Worm (Caenorhabditis elegans) whole organism, L1 larva: ENCODE data around the gene lnkn-1.

ENCODE experiments used
- alr-1 ChIP-seq: fragments of 200-800 bp; sonication (Bioruptor generic); optimal IDR thresholded peaks from 2 replicates; lab custom pipeline; 2018; ENCODE audit warnings: borderline replicate concordance, mild to moderate bottlenecking, missing genetic modification characterization, missing compliant biosample characterization
- ama-1 ChIP-seq: fragments of 150-350 bp; optimal IDR thresholded peaks from 2 replicates; lab custom pipeline; 2014
- dpl-1 ChIP-seq, 3 experiments: fragments of 150-350 bp in 2 of 3; sonication (generic microtip) in 1 of 3; optimal IDR thresholded peaks; 2 replicates each; lab custom pipeline; 2014 to 2017; ENCODE audit warnings: missing biosample characterization in 3 of 3, missing genetic modification characterization in 3 of 3, missing genetic modification reagents in 3 of 3
- egl-27 ChIP-seq, 2 experiments: fragments of 150-350 bp in 1 of 2; sonication (generic microtip); optimal IDR thresholded peaks; 3 replicates each; lab custom pipeline; 2017 to 2018; ENCODE audit warnings: missing biosample characterization in 2 of 2, missing genetic modification characterization in 2 of 2, missing genetic modification reagents in 2 of 2
- fkh-4 ChIP-seq: sonication (generic microtip); optimal IDR thresholded peaks from 2 replicates; lab custom pipeline; 2016; ENCODE audit warnings: missing compliant biosample characterization, missing genetic modification characterization, borderline replicate concordance
- mdl-1 ChIP-seq, 2 experiments: fragments of 150-350 bp; optimal IDR thresholded peaks; 2 replicates each; lab custom pipeline; 2014 to 2017; ENCODE audit warnings: missing biosample characterization in 2 of 2, missing genetic modification characterization in 2 of 2, inconsistent platforms in 1 of 2
- mef-2 ChIP-seq: fragments of 150-350 bp; optimal IDR thresholded peaks from 2 replicates; lab custom pipeline; 2014; ENCODE audit warnings: missing biosample characterization, missing genetic modification characterization
- tbx-2 ChIP-seq: sonication (generic microtip); optimal IDR thresholded peaks from 2 replicates; lab custom pipeline; 2016; ENCODE audit warnings: missing genetic modification characterization, missing compliant biosample characterization
- unc-62 ChIP-seq: fragments of 150-350 bp; optimal IDR thresholded peaks from 2 replicates; lab custom pipeline; 2014; ENCODE audit warnings: missing biosample characterization, missing genetic modification reagents, missing genetic modification characterization

ce11 chrIII:8889931-8890330, at the start of gene lnkn-1:
- TF ChIP-seq ama-1 (no peak), dpl-1 (GFP tag; optimal IDR thresholded peaks at IDR 0.05; lab: Kevin White, UChicago) (no peak), unc-62 (GFP tag; lab: Kevin White, UChicago) (no peak), mdl-1 (tag; optimal IDR thresholded peaks at IDR 0.05; lab: Kevin White, UChicago) (no peak), tbx-2 (tag; lab: Kevin White, UChicago) (no peak), mef-2 (no peak), alr-1 (tag; lab: Kevin White, UChicago) (no peak), fkh-4 (tag; lab: Kevin White, UChicago) (no peak), egl-27 (tag; optimal IDR thresholded peaks at IDR 0.05; lab: Kevin White, UChicago) (no peak)
